Worm (Caenorhabditis elegans) whole organism, late embryonic: ENCODE measurements around the gene F49C12.9.

ENCODE experiments used
- K02D7.2 ChIP-seq: sonication (generic microtip); optimal IDR thresholded peaks from 2 replicates; lab custom pipeline; 2017; ENCODE audit warnings: mild to moderate bottlenecking, missing genetic modification characterization, missing compliant biosample characterization
- T23F11.4 ChIP-seq: fragments of 200-800 bp; sonication (Bioruptor generic); optimal IDR thresholded peaks from 2 replicates; lab custom pipeline; 2018; ENCODE audit warnings: mild to moderate bottlenecking, missing genetic modification characterization, missing compliant biosample characterization
- Y22D7AL.16 ChIP-seq: sonication (generic microtip); optimal IDR thresholded peaks from 2 replicates; lab custom pipeline; 2016; ENCODE audit warnings: missing genetic modification characterization, missing compliant biosample characterization
- ahr-1 ChIP-seq: sonication (generic microtip); optimal IDR thresholded peaks from 2 replicates; lab custom pipeline; 2016; ENCODE audit warnings: missing genetic modification characterization, missing compliant biosample characterization
- ceh-14 ChIP-seq: sonication (generic microtip); optimal IDR thresholded peaks from 2 replicates; lab custom pipeline; 2016; ENCODE audit warnings: missing genotype, missing genetic modification characterization, missing compliant biosample characterization
- ceh-18 ChIP-seq: sonication (generic microtip); optimal IDR thresholded peaks from 2 replicates; lab custom pipeline; 2016; ENCODE audit warnings: missing genetic modification characterization, missing compliant biosample characterization
- ceh-19 ChIP-seq: fragments of 200-800 bp; sonication (Bioruptor generic); optimal IDR thresholded peaks from 2 replicates; lab custom pipeline; 2018; ENCODE audit warnings: mild to moderate bottlenecking, missing genetic modification characterization, missing compliant biosample characterization
- ceh-30 ChIP-seq: fragments of 150-350 bp; optimal IDR thresholded peaks from 2 replicates; lab custom pipeline; 2014; ENCODE audit warnings: missing biosample characterization, missing genetic modification characterization
- ceh-6 ChIP-seq: fragments of 200-800 bp; sonication (Bioruptor generic); optimal IDR thresholded peaks from 2 replicates; lab custom pipeline; 2018; ENCODE audit warnings: mild to moderate bottlenecking, missing genetic modification characterization, missing compliant biosample characterization
- dmd-4 ChIP-seq: sonication (generic microtip); optimal IDR thresholded peaks from 2 replicates; lab custom pipeline; 2016; ENCODE audit warnings: borderline replicate concordance, missing genetic modification characterization, missing compliant biosample characterization
- dve-1 ChIP-seq: sonication (generic microtip); optimal IDR thresholded peaks from 2 replicates; lab custom pipeline; 2017; ENCODE audit warnings: antibody characterized with exemption, mild to moderate bottlenecking, missing genetic modification characterization, missing compliant biosample characterization
- ets-4 ChIP-seq: sonication (generic microtip); optimal IDR thresholded peaks from 2 replicates; lab custom pipeline; 2016; ENCODE audit warnings: missing genetic modification characterization, missing compliant biosample characterization
- fax-1 ChIP-seq: sonication (generic microtip); optimal IDR thresholded peaks from 2 replicates; lab custom pipeline; 2016; ENCODE audit warnings: missing genotype, missing genetic modification characterization, missing compliant biosample characterization
- fkh-6 ChIP-seq: sonication (generic microtip); optimal IDR thresholded peaks from 2 replicates; lab custom pipeline; 2016; ENCODE audit warnings: missing genetic modification characterization, missing compliant biosample characterization
- hlh-13 ChIP-seq: fragments of 200-800 bp; sonication (Bioruptor generic); optimal IDR thresholded peaks from 2 replicates; lab custom pipeline; 2018; ENCODE audit warnings: mild to moderate bottlenecking, missing genetic modification characterization, missing compliant biosample characterization
- hlh-15 ChIP-seq: sonication (generic microtip); optimal IDR thresholded peaks from 2 replicates; lab custom pipeline; 2016; ENCODE audit warnings: missing genetic modification characterization, missing compliant biosample characterization
- hlh-30 ChIP-seq: sonication (generic microtip); optimal IDR thresholded peaks from 2 replicates; lab custom pipeline; 2017; ENCODE audit warnings: antibody characterized with exemption, missing genetic modification characterization, missing compliant biosample characterization; ENCODE audit not compliant: insufficient read depth
- madf-2 ChIP-seq: sonication (generic microtip); optimal IDR thresholded peaks from 2 replicates; lab custom pipeline; 2017; ENCODE audit warnings: missing genetic modification characterization, missing compliant biosample characterization
- mec-3 ChIP-seq: sonication (generic microtip); optimal IDR thresholded peaks from 2 replicates; lab custom pipeline; 2016; ENCODE audit warnings: borderline replicate concordance, missing genetic modification characterization, missing compliant biosample characterization
- nfya-1 ChIP-seq: sonication (generic microtip); optimal IDR thresholded peaks from 2 replicates; lab custom pipeline; 2017; ENCODE audit warnings: missing genetic modification characterization, mild to moderate bottlenecking, missing compliant biosample characterization, antibody characterized with exemption, moderate library complexity
- nhr-232 ChIP-seq: sonication (generic microtip); optimal IDR thresholded peaks from 2 replicates; lab custom pipeline; 2016; ENCODE audit warnings: missing genetic modification characterization, missing compliant biosample characterization
- pax-1 ChIP-seq: fragments of 150-350 bp; optimal IDR thresholded peaks from 2 replicates; lab custom pipeline; 2014; ENCODE audit warnings: missing biosample characterization, missing genetic modification characterization
- pha-2 ChIP-seq: sonication (generic microtip); optimal IDR thresholded peaks from 2 replicates; lab custom pipeline; 2017; ENCODE audit warnings: mild to moderate bottlenecking, missing genetic modification characterization, missing compliant biosample characterization
- pqm-1 ChIP-seq: sonication (generic microtip); optimal IDR thresholded peaks from 2 replicates; lab custom pipeline; 2016; ENCODE audit warnings: missing genetic modification characterization, missing compliant biosample characterization
- pros-1 ChIP-seq: fragments of 150-350 bp; optimal IDR thresholded peaks from 2 replicates; lab custom pipeline; 2014; ENCODE audit warnings: missing biosample characterization, missing genetic modification reagents, missing genetic modification characterization
- sdc-2 ChIP-seq: sonication (generic microtip); optimal IDR thresholded peaks from 2 replicates; lab custom pipeline; 2016; ENCODE audit warnings: missing genotype, missing genetic modification characterization, missing compliant biosample characterization
- sox-2 ChIP-seq: fragments of 200-800 bp; sonication (Bioruptor generic); IDR thresholded peaks from 2 replicates; pipeline ENCODE4 v1.3.6; 2022; ENCODE audit warnings: missing genetic modification reagents, missing genetic modification characterization, missing compliant biosample characterization
- syd-9 ChIP-seq: sonication (generic microtip); optimal IDR thresholded peaks from 2 replicates; lab custom pipeline; 2016; ENCODE audit warnings: mild to moderate bottlenecking, missing genetic modification characterization, moderate library complexity, missing compliant biosample characterization
- tbx-2 ChIP-seq: sonication (generic microtip); optimal IDR thresholded peaks from 2 replicates; lab custom pipeline; 2016; ENCODE audit warnings: missing genetic modification characterization, missing compliant biosample characterization
- tbx-7 ChIP-seq: sonication (generic microtip); optimal IDR thresholded peaks from 2 replicates; lab custom pipeline; 2016; ENCODE audit warnings: missing genotype, missing genetic modification characterization, missing compliant biosample characterization
- unc-3 ChIP-seq, 2 experiments: fragments of 200-800 bp in 1 of 2; sonication (Bioruptor generic) in 1 of 2; sonication (generic microtip) in 1 of 2; conservative IDR thresholded peaks in 1 of 2; optimal IDR thresholded peaks in 1 of 2; 2 replicates each; pipeline versions ENCODE4 v1.3.6 to Lab custom; 2016 to 2022; ENCODE audit warnings: missing compliant biosample characterization in 2 of 2, missing genetic modification characterization in 2 of 2, missing genetic modification reagents in 1 of 2
- unc-55 ChIP-seq: sonication (generic microtip); optimal IDR thresholded peaks from 2 replicates; lab custom pipeline; 2017; ENCODE audit warnings: missing biosample characterization, missing genetic modification reagents, missing genetic modification characterization
- unc-86 ChIP-seq: sonication (generic microtip); optimal IDR thresholded peaks from 2 replicates; lab custom pipeline; 2016; ENCODE audit warnings: missing genetic modification characterization, missing compliant biosample characterization
- zip-5 ChIP-seq: sonication (generic microtip); optimal IDR thresholded peaks from 2 replicates; lab custom pipeline; 2016; ENCODE audit warnings: missing genetic modification characterization, missing compliant biosample characterization

The F49C12.9 gene

ce11 chrIV:9308975-9309374, 7.0 kb downstream of the F49C12.9 start, which contains the start of gene F49C12.6:
F49C12.6 (minus strand) TSS chrIV:9309075.
- no peak for TF ChIP-seq madf-2 (tag; lab: Kevin White, UChicago)
- TF ChIP-seq hlh-15 (tag; lab: Kevin White, UChicago), result no peak
- no peak for TF ChIP-seq K02D7.2 (tag; lab: Kevin White, UChicago)
- no peak for TF ChIP-seq zip-5
- no peak for TF ChIP-seq fax-1 (tag; lab: Kevin White, UChicago)
- no peak for TF ChIP-seq pha-2 (tag; lab: Kevin White, UChicago)
- TF ChIP-seq ceh-30, result no peak
- TF ChIP-seq sox-2 (GFP tag; lab: Robert Waterston, UW), result no peak
- TF ChIP-seq hlh-30 (tag; lab: Kevin White, UChicago), result no peak
- TF ChIP-seq Y22D7AL.16, result no peak
- TF ChIP-seq T23F11.4, result no peak
- no peak for TF ChIP-seq unc-55

- TF ChIP-seq Y22D7AL.16 (no peak), nfya-1 (tag; lab: Kevin White, UChicago) (no peak), nhr-232 (tag; lab: Kevin White, UChicago) (no peak), sox-2 (GFP tag; lab: Robert Waterston, UW) (no peak), dmd-4 (no peak), unc-3 (GFP tag; conservative IDR thresholded peaks at IDR 0.05; lab: Robert Waterston, UW) (no peak), unc-3 (tag; optimal IDR thresholded peaks at IDR 0.05; lab: Kevin White, UChicago) (no peak), ceh-14 (tag; lab: Kevin White, UChicago) (no peak)
These were observed 11.4 kb downstream of the F49C12.9 start, which contains the start of gene F49C12.5 for ce11 chrIV:9304617-9305016. F49C12.5 (plus strand) TSS chrIV:9304917.

ce11 chrIV:9303994-9304393, 12.0 kb downstream of the F49C12.9 start, which contains the start of gene F49C12.4:
F49C12.4 (minus strand) TSS chrIV:9304094.
- no peak for TF ChIP-seq syd-9 (tag; lab: Kevin White, UChicago)
- no peak for TF ChIP-seq ahr-1
- TF ChIP-seq hlh-13 (GFP tag; lab: Kevin White, UChicago), result no peak
- TF ChIP-seq pqm-1 (tag; lab: Kevin White, UChicago), result no peak
- TF ChIP-seq unc-55, result no peak
- TF ChIP-seq ceh-19 (GFP tag; lab: Kevin White, UChicago), result no peak
- TF ChIP-seq ceh-18 (tag; lab: Kevin White, UChicago), result no peak
- no peak for TF ChIP-seq pax-1
- no peak for TF ChIP-seq tbx-7
- no peak for TF ChIP-seq sdc-2 (tag; lab: Kevin White, UChicago)
- TF ChIP-seq ets-4 (tag; lab: Kevin White, UChicago), result no peak
- TF ChIP-seq pha-2 (tag; lab: Kevin White, UChicago), result no peak
- TF ChIP-seq fax-1 (tag; lab: Kevin White, UChicago), result no peak
- no peak for TF ChIP-seq mec-3
- TF ChIP-seq madf-2 (tag; lab: Kevin White, UChicago), result no peak
- TF ChIP-seq ceh-6, result no peak
- TF ChIP-seq tbx-2 (tag; lab: Kevin White, UChicago), result no peak
- TF ChIP-seq dmd-4, result no peak
- no peak for TF ChIP-seq hlh-15 (tag; lab: Kevin White, UChicago)
- no peak for TF ChIP-seq unc-86 (tag; lab: Kevin White, UChicago)

- TF ChIP-seq dve-1, result no peak
- TF ChIP-seq hlh-30 (tag; lab: Kevin White, UChicago), result no peak
- no peak for TF ChIP-seq pros-1 (tag; lab: Kevin White, UChicago)
- no peak for TF ChIP-seq unc-55
- TF ChIP-seq, all 69 proteins: peak for 0
These were observed 15.9 kb downstream of the F49C12.9 start, which contains the start of gene F49C12.3 for ce11 chrIV:9300127-9300526. F49C12.3 (plus strand) TSS chrIV:9300427.

ce11 chrIV:9299145-9299544, 16.9 kb downstream of the F49C12.9 start, which contains the start of gene F49C12.2:
F49C12.2 (minus strand) TSS chrIV:9299245.
- TF ChIP-seq fkh-6 (tag; lab: Kevin White, UChicago), result no peak
- no peak for TF ChIP-seq K02D7.2 (tag; lab: Kevin White, UChicago)
